Fruit fly (Drosophila melanogaster) whole organism, wandering third instar larva: ENCODE results near the gene loaf.

Experiments
- CrebA ChIP-seq: fragments of 200-800 bp; sonication (Bioruptor generic); optimal IDR thresholded peaks from 2 replicates; lab custom pipeline; 2016; ENCODE audit warnings: missing biosample characterization, mild to moderate bottlenecking, missing genetic modification characterization, borderline replicate concordance
- Hnf4 ChIP-seq: fragments of 200-800 bp; sonication (Bioruptor generic); optimal IDR thresholded peaks from 2 replicates; lab custom pipeline; 2016; ENCODE audit warnings: missing biosample characterization, mild to moderate bottlenecking, missing genetic modification characterization
- Myc ChIP-seq: fragments of >200 bp; optimal IDR thresholded peaks from 2 replicates; lab custom pipeline; 2017
- br ChIP-seq: fragments of 200-800 bp; sonication (Bioruptor generic); optimal IDR thresholded peaks from 2 replicates; lab custom pipeline; 2016; ENCODE audit warnings: missing biosample characterization, missing genetic modification characterization
- fru ChIP-seq: fragments of 200-800 bp; sonication (Bioruptor generic); optimal IDR thresholded peaks from 3 replicates; lab custom pipeline; 2016; ENCODE audit warnings: missing biosample characterization, mild to moderate bottlenecking, missing genetic modification characterization

DNA sequence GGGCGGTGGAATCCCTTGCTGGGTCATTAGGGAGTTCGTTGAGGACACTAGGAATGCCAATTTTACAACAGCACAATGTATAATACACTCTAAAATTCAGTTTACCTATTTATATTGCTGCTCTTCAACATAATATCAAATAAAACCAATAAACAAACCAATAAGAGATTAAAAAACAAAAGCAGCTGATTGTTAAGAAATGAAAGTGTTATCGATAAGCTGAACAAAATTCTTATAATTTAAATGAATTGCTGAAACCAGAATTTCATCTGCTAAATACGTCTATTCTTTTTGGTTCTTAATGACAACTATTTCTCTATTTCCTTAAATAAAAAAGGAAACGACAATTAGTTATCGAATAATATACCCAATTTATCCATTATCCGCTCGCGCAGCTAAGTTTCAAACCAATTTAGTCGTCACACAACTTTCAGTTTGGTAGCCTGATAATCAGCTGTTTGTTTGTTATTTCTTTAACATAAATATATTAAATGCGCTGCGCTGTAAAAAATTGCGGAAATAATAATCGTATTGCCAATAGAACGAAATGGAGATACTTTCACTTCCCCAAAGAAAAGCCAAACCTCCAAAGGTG, 74.7 kb downstream of the loaf start, which contains the start of the genes Pldn and CG14135:
- no peak for TF ChIP-seq br (GFP tag; lab: Kevin White, UChicago)
- TF ChIP-seq CrebA (GFP tag; lab: Kevin White, UChicago) = no peak
- TF ChIP-seq Myc = peak; percentile 43
- TF ChIP-seq Hnf4 (GFP tag; lab: Kevin White, UChicago) = peak; percentile 3
- TF ChIP-seq fru = no peak
